Fruit fly (Drosophila melanogaster): ENCODE data around the gene TotC.

DNA sequence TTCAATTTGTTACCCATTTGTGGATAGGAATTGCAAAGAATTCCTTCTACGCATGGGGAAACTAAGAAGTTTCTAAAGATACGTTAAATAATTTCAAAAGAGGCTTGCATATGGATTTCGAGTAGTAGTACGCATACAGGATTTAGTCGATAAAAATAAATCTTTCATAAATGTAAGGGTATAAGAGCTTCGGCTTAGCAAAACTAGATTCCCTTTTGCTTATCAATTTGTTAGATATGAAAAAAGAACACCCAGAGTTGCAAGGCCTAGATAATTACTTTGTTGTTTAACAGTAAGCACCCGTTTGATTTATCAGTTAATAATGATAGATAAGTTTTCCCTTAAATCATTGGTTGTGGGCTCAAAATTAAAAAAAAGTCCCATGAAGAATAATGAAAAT lies 27.3 kb upstream of the TotC start:
- no peak for TF ChIP-seq CG14655 (GFP tag; optimal IDR thresholded peaks at IDR 0.05)
- TF ChIP-seq Ets98B (GFP tag; IDR thresholded peaks at IDR 0.05) = no peak
- TF ChIP-seq EcR (GFP tag; optimal IDR thresholded peaks at IDR 0.05) = no peak
- no peak for TF ChIP-seq Pif1B (GFP tag; optimal IDR thresholded peaks at IDR 0.05)
- no peak for TF ChIP-seq CG17806 (tag; optimal IDR thresholded peaks at IDR 0.05)
- no peak for TF ChIP-seq Snoo (tag; optimal IDR thresholded peaks at IDR 0.05)
